Worm (Caenorhabditis elegans): Measurements from ENCODE around the gene ttc-39B.

Gene ttc-39B

DNA sequence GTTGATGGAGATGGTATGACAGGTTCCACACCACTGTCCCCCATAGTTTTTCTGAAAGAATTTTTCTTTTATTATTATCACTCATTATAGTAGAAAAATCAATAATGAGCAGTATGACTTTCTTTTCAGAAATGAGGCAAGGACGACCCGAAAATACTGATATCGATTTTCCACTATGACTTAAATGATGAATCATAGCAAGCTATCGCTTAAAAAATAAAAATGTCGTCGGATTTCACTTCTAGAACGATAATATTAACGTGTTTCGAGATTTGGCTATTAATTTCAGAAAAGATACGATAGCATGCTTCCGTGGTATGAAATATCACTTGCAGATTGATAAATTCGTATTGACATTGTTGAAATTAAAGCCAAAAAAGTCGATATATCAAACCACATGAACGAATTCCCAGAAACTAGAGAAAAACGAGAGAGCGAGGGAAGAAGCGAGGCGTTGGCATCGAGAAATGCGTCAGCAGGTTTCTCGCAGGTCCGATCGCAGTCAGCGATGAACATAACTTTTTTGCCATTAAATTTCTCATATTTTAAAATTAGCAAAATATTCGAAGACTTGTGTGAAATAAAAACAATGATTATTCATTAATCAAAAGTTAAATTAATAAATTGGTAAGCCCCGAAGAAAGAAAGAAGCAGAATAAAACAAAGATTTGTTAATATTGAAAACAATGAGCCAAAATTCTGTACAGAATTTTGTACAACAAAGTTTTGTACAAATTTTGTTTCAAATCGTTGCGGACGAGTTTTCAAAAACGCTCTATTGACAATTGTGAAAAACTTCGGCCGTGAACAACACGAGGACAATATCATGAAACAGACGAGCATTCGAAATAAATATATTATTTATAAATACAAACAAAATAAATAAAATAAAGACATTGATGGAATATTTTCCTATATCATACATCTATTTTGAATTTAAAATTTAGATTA is 21.9 kb upstream of the ttc-39B start, which contains the start of gene C32D5.11:
TSS of gene C32D5.11 (minus strand) at position 51 of the 951 bp plus-strand sequence.
- TF ChIP-seq unc-62 (GFP tag; optimal IDR thresholded peaks at IDR 0.05): no peak

DNA sequence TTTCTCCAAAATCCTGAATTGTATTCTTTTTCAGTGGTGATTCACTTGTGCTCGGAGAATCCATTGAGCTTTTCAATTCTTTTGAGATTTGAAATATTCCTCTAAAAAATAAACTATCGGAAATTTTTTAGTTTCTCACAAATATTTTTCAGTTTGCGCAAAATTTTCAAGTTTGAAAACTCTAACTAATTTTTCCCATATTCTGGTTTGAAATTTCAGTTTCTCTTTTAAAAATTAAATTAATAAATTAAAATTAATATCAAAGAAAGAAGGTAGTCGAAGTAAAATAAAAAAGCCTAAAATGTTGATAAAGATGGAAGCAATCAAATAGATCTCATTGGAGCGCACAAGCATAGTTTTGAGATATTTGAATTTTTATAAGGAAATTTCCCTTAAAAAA is 18.1 kb upstream of the ttc-39B start, which contains the start of gene C32D5.10:
TSS of gene C32D5.10 (minus strand) at position 101 of the 400 bp plus-strand sequence.
- TF ChIP-seq unc-62 (GFP tag; optimal IDR thresholded peaks at IDR 0.05): no peak

DNA sequence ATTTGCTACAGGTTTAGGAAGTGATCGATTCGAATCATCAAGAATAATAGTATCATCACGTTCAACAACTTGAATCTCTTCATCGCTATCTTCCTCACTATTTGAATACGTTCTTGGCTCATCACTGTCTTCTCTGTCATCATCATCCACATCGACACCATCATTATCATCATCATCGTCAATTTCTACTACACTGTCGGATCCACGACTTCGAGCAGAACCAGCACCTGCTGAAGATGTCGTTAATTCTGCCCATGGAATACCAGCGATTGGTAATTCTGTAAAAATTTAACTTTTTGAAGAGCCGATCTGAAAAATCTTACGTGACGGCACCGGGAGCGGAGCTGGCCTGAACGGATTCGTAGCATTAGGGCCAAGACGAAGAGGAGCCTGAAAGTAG is 16.2 kb upstream of the ttc-39B start:
- TF ChIP-seq unc-62 (GFP tag; optimal IDR thresholded peaks at IDR 0.05): no peak

DNA sequence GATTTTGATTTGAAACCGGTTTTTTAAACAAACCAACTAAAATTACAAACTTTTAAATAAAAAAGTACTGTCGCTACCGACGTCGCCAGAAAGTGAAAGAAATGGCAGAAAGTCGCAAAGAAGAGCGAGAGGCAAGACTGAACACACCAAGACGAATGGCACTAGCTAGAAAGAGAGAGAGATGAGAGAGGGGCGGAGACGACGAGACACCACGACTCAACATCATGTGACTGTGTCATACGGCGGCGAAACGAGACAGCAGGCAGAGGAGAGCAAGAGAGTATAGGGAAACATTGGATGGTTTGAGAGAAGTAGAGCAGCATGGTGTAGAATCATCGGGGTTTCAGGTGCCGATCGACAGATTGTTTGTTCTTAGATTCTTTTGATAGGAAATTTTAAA is 14.6 kb upstream of the ttc-39B start:
- TF ChIP-seq unc-62 (GFP tag; optimal IDR thresholded peaks at IDR 0.05): peak; percentile 39

DNA sequence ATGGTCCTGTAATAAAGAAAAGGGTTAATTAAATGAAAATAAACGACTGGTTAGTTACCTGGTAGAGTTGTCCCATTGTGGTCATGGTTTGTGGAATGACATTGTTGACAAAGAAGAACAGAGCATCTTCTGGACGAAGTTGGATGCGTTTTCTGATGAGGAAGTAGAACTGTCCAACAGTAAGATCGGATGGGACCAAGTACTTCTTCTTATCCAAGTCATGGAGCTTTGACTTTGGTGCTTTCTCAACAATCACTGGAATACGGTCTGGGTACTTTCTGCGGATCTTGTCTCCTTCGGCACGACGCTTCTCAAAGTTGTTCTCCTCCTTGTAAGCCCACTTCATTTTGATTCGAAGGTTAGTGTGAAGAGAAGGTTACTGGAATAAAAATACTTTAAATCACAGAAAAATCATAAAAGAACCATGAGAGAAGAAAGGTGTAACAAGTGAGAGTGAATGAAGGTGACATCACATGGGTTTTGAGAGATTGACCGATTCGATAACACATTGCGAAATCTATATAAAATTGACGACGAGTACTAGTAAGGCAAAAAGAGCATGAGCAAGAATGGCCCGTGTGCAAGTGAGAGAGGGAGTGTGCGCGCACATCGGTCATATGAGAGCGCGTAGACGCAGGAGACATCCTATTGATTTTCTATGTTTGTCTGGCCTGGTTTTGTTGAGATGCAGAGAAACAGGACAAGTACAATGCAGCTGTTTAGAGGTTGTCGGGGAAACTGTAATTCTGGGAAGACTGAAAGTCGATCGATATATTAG is 13.7 kb upstream of the ttc-39B start, which contains the start of gene lgg-1:
TSS of gene lgg-1 (minus strand) at position 379 of the 778 bp plus-strand sequence.
- TF ChIP-seq unc-62 (GFP tag; optimal IDR thresholded peaks at IDR 0.05): no peak

DNA sequence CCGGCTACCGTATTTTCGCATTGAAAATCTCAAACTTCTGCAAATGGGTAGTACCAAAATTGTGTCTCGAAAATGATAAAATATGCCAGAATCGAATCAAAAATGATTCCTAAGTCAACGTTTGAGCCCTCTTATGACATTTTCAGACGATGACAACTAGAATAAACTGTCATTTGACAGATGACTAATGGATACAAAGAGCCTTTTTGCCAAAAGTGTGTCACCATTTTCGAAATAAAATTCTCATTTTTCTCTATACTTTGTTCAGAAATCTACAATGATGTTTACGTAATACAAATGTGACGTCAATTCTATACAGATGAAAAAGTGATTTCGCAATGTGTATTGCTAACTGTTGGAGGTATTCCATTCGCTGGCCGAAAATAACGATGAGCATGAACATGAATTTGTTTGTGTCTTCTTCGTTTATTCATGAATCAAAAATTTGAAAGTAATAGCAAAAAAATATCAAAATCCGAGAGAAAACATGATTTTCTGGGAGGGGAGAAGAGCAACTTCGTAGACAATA is 12.8 kb upstream of the ttc-39B start:
- no peak for TF ChIP-seq unc-62 (GFP tag; optimal IDR thresholded peaks at IDR 0.05)

DNA sequence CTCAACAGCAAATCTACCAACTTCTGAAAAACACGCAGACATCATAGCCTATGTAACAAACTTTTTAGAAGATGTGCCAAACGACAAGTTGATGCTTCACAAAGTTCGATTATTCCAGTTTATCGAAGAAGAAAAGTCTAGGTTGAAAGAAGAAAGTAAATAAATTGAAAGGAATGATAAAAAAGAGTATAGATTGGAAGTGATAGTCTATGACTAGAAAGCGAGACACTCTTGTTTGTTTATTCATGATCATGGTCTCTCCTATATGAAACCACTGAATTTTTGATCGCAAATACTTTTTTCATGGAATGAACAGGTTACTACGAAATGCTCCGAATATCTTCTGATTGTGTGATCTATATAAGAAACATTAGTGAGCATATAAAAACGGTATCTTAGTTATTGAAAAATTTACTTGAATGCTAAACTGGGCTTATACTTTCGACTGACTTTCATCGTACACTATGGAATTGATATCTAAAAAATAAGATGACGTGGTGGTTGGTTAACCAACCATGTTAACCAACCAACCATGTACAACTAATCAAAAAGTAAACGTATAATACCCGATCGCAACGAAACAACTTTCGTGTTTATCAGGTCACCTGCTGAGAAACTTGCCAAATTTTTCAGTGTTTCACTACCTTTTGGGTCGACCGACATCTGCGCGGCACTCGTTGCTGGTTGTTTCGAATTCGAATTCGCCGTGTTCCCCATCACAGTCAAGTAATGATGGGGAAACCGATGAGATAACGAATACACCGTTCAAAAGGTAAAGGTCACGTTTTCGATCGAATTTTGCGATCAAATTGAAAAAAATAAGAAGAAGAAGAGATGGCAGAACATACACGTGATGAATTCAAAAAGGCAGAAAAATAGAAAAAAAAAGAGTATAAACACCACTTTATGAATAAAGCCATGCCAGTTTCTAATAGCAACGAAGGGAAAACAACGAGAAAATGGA is 11.7 kb upstream of the ttc-39B start, which contains the start of gene C32D5.8:
TSS of gene C32D5.8 (minus strand) at position 770 of the 964 bp plus-strand sequence.
- no peak for TF ChIP-seq unc-62 (GFP tag; optimal IDR thresholded peaks at IDR 0.05)

DNA sequence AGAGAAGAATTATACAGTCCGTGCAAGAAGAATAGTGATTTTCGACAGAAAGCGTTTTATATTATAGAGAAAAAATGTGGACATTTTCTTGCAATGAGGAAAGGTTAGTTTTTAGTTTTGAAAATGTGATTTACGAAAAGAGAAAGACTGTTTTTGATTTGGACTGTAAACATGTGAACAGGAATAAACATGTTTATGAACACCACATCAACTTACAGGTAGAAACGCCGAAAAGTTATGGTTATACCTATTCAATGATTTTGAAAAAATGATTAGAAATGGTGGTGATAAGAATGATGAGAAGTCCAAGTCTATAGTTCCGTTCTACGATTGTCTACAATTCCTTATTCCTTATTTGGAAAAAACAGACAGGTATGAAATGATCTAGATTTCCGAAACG is 10.7 kb upstream of the ttc-39B start:
- no peak for TF ChIP-seq unc-62 (GFP tag; optimal IDR thresholded peaks at IDR 0.05)

DNA sequence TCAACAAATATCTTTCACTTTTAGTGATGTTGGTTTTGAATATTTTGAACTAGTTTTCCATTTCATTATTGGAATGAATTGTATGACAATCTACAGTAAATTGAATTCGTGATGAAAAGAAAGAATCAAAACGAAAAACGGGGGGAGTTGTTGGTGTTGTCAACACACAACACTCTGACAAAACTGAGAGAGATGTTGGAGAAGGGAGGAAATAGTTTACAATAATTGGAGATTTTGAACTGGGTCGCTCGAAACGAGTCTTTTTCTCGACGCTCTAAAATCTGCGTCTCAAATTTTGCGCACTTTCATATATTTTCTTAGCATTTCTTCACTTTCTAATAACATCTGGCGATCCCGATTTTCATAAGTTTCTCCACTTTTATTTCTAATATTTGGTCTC is 10.1 kb upstream of the ttc-39B start, which contains the start of gene txt-18:
TSS of gene txt-18 (plus strand) at position 180 of the 400 bp plus-strand sequence.
- TF ChIP-seq unc-62 (GFP tag; optimal IDR thresholded peaks at IDR 0.05): no peak

DNA sequence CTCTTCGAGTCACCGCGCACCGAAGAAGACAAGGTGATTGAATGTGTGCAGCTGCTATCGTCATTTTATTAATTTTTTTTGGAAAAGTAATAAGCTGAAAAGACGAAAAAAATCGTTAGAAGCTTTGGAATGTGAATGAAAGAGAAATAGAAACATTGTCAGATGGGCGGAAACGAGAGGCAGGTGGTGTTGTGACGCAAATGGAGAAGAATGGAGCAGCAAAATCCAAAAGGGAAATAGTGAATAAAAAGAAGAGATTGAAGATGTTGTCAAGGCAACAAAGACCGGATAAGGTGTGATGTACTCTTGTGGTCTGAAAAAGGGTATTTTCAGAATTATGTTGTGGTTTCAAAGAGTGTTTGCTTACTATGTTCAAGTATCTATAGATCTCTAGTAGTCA is 8.7 kb upstream of the ttc-39B start:
- TF ChIP-seq unc-62 (GFP tag; optimal IDR thresholded peaks at IDR 0.05): no peak

DNA sequence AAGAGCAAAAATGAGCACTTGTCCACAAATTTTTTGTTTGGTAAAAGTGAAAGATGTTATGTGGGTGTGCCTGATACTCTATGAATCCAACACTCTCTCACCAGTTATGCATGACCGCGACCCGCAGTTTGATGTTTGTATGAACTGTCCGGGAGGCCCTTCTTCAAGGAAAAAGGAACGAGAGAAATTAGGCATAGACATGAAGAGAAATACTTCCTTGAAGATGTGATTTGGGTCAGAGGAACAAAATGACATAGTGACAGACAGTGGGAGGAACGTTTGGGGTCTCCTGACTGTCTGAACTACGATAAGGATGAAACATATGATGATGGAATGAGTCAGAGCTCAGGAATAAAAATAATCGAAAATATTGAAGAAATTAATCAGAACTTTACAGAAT is 7.3 kb upstream of the ttc-39B start:
- TF ChIP-seq unc-62 (GFP tag; optimal IDR thresholded peaks at IDR 0.05): no peak

DNA sequence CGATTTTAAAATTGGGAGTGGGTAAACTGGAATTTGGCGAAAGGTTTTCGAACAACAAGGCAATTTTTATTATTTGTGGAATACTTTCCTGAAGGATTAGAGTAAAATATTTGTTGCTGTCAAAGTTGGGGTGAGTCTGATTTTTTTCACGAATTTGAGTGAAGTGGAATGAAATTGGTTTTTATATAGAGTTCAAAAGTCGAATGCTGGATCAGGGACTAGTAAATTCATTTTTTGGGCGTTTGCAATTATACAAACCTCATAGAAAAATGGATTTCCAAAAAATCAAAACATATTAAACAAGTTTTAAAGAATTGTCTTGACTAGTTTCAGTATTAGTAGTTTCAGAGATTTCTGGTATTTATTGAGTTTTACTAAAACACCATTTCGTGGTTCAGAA is 6.2 kb upstream of the ttc-39B start, which contains the start of gene C32D5.7:
TSS of gene C32D5.7 (minus strand) at position 101 of the 400 bp plus-strand sequence.
- no peak for TF ChIP-seq unc-62 (GFP tag; optimal IDR thresholded peaks at IDR 0.05)

DNA sequence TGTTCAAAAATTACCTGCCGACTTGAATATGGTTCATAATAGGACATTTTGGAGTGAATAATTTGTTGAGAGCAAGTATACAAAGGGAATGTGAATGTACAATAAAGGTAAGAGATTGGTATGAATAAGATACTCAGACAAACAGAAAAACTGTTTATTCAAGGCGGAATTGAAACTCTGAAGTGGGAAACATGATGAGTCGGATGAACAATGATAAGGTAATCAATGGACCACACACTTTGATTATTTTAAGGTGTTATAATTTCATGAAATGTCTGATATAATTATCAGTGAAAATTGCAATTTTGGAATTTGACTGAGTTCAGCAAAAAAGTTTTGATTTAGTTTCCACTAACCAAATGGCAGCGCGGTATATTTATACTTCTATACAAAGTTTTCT is 5.7 kb upstream of the ttc-39B start:
- no peak for TF ChIP-seq unc-62 (GFP tag; optimal IDR thresholded peaks at IDR 0.05)

DNA sequence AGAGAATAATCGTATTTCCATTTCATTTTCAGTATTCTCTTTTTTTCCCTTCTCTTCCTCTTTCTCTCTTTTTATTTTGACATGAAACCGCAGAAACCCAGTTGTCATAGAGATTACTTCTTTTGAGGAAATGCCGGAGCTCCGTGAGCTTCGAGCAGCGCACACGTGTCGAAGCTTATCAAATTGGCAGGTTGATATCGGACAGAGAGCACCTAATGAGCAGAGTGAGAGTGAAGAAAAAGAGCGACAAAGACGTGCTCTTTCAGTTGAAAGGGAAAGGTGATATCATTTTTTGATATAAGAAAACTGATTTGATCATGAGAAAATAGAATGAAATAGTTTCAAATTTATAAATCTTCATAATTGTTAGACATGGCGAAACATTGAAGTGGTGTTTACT is 1.6 kb upstream of the ttc-39B start, which contains the start of gene C32D5.14:
TSS of gene C32D5.14 (plus strand) at position 131 of the 400 bp plus-strand sequence.
- no peak for TF ChIP-seq unc-62 (GFP tag; optimal IDR thresholded peaks at IDR 0.05)

All from whole organism, dauer.